Fruit fly (Drosophila melanogaster): Measurements from ENCODE around the gene CG7824.

DNA sequence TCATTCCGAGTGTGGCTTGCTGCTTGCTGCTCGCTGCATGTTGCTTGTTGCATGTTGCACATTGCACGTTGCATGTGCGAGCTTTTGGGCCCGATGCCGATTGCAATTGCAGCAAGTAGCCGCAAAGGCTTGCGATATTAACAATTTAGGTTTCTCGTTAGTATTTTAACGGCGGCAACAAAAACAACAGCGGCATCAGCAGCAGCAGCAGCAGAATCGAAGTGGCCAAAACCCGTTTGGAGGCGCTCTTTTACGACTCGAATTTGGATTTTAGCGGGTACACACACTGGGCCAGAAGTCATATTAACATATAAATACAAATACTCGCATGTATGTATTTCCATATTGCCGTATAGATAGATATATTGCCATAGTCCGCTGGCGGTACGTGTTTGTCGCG is 21.6 kb upstream of the CG7824 start:
- TF ChIP-seq Pif1B (GFP tag; optimal IDR thresholded peaks at IDR 0.05) (no peak), CG34367 (tag; optimal IDR thresholded peaks at IDR 0.05) (no peak), CG17806 (tag; optimal IDR thresholded peaks at IDR 0.05) (no peak), CG14655 (GFP tag; optimal IDR thresholded peaks at IDR 0.05) (no peak), CG4496 (GFP tag; IDR thresholded peaks at IDR 0.05) (no peak), rn (GFP tag; IDR thresholded peaks at IDR 0.05) (no peak), CG13204 (GFP tag; optimal IDR thresholded peaks at IDR 0.05) (no peak), gl (tag; optimal IDR thresholded peaks at IDR 0.05) (no peak), CG32121 (GFP tag; IDR thresholded peaks at IDR 0.05) (no peak)
